Worm (Caenorhabditis elegans) whole organism, L4 larva: ENCODE data around the gene wbp-2.

ENCODE experiments used
- Y5F2A.4 ChIP-seq: fragments of 200-800 bp; sonication (Bioruptor generic); optimal IDR thresholded peaks from 2 replicates; lab custom pipeline; 2018; ENCODE audit warnings: mild to moderate bottlenecking, missing genetic modification characterization, missing compliant biosample characterization
- ama-1 ChIP-seq: fragments of 150-350 bp; optimal IDR thresholded peaks from 2 replicates; lab custom pipeline; 2014; ENCODE audit warnings: inconsistent platforms, mixed read lengths
- ceh-44 ChIP-seq: fragments of 200-800 bp; sonication (Bioruptor generic); IDR thresholded peaks from 2 replicates; pipeline ENCODE4 v1.3.6; 2022; ENCODE audit warnings: missing genetic modification reagents, missing genetic modification characterization, missing compliant biosample characterization
- nhr-48 ChIP-seq: sonication (generic microtip); optimal IDR thresholded peaks from 2 replicates; lab custom pipeline; 2016; ENCODE audit warnings: mild to moderate bottlenecking, missing genetic modification characterization, missing compliant biosample characterization

- no peak for TF ChIP-seq nhr-48 (tag; lab: Kevin White, UChicago)
- no peak for TF ChIP-seq Y5F2A.4 (GFP tag; lab: Kevin White, UChicago)
- no peak for TF ChIP-seq ceh-44 (GFP tag; lab: Robert Waterston, UW)
- peak; percentile 1 for TF ChIP-seq ama-1 (lab: Kevin White, UChicago)
These were observed 48.0 kb upstream of the wbp-2 start for ce11 chrII:9281595-9281994.
